Worm (Caenorhabditis elegans): ENCODE data around the gene srd-43.

- TF ChIP-seq unc-62 (GFP tag; optimal IDR thresholded peaks at IDR 0.05 in 1 of 2): no peak
- TF ChIP-seq unc-62 (tag; optimal IDR thresholded peaks at IDR 0.05): no peak
- no peak for TF ChIP-seq dve-1 (tag; optimal IDR thresholded peaks at IDR 0.05; ENCODE audit: insufficient read depth)
Observed at ce11 chrX:13274102-13274501, 31.5 kb downstream of the srd-43 start, which contains the start of gene cyp-14A3.
